Worm (Caenorhabditis elegans): Measurements from ENCODE around the gene C29F7.1.

Gene C29F7.1

DNA sequence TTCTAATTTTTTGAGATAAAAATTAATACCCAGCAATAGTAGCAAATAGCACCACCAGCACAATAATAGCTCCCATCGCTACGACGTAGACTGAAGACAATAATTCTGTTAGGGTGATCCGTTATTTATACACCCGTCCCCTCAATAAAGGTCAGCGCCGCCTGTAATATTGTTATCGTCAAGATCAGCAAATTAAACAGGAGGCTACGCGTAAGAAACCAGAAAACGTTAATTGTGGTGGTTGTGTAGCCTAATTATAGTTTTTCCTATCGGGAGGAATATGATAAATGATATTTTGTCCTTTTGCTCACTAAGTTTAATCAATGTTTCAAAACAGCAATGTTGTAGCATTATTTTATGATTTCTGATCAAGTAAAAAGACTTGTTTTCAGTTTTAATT lies at the start of gene C29F7.1, which contains the start of gene cyp-13B1:
Gene C29F7.1 (plus strand): TSS at position 394 of the 400 bp plus-strand sequence.
Gene cyp-13B1 (minus strand): TSS at position 101 of the 400 bp plus-strand sequence.
- TF ChIP-seq aly-1 (tag; optimal IDR thresholded peaks at IDR 0.05) (no peak), hnd-1 (tag; optimal IDR thresholded peaks at IDR 0.05) (no peak), tbx-37 (GFP tag; conservative IDR thresholded peaks at IDR 0.05) (no peak), pes-1 (GFP tag; IDR thresholded peaks at IDR 0.05) (no peak), B0310.2 (tag; optimal IDR thresholded peaks at IDR 0.05) (no peak), flt-1 (GFP tag; IDR thresholded peaks at IDR 0.05) (no peak), ama-1 (optimal IDR thresholded peaks at IDR 0.05) (no peak), ceh-36 (tag; optimal IDR thresholded peaks at IDR 0.05) (no peak)

ce11 chrX:13360632-13361031 lies 49.1 kb upstream of the C29F7.1 start:
- TF ChIP-seq tbx-11 (GFP tag; IDR thresholded peaks at IDR 0.05), result no peak
- no peak for TF ChIP-seq aly-1 (tag; optimal IDR thresholded peaks at IDR 0.05)
- TF ChIP-seq ets-7 (tag; optimal IDR thresholded peaks at IDR 0.05), result no peak
- TF ChIP-seq ceh-36 (tag; optimal IDR thresholded peaks at IDR 0.05), result no peak
- no peak for TF ChIP-seq pes-1 (GFP tag; IDR thresholded peaks at IDR 0.05)
- TF ChIP-seq hnd-1 (tag; optimal IDR thresholded peaks at IDR 0.05), result no peak
- no peak for TF ChIP-seq ama-1 (optimal IDR thresholded peaks at IDR 0.05)
- no peak for TF ChIP-seq hmbx-1 (tag; optimal IDR thresholded peaks at IDR 0.05)
- no peak for TF ChIP-seq tra-4 (tag; optimal IDR thresholded peaks at IDR 0.05)
- no peak for TF ChIP-seq scrt-1 (GFP tag; IDR thresholded peaks at IDR 0.05)

- TF ChIP-seq hnd-1 (tag; optimal IDR thresholded peaks at IDR 0.05) (no peak), ceh-13 (GFP tag; optimal IDR thresholded peaks at IDR 0.05) (no peak), ama-1 (optimal IDR thresholded peaks at IDR 0.05) (no peak)
Measured at ce11 chrX:13362486-13362885, 47.2 kb upstream of the C29F7.1 start, which contains the start of gene C49F8.15. C49F8.15 (minus strand) TSS chrX:13362586.

- TF ChIP-seq scrt-1 (GFP tag; IDR thresholded peaks at IDR 0.05) (no peak), tbx-11 (GFP tag; IDR thresholded peaks at IDR 0.05) (no peak), aly-1 (tag; optimal IDR thresholded peaks at IDR 0.05) (no peak), ama-1 (optimal IDR thresholded peaks at IDR 0.05) (no peak), hmg-4 (GFP tag; optimal IDR thresholded peaks at IDR 0.05) (no peak), tbx-37 (GFP tag; conservative IDR thresholded peaks at IDR 0.05) (no peak), ets-7 (tag; optimal IDR thresholded peaks at IDR 0.05) (no peak), hmbx-1 (tag; optimal IDR thresholded peaks at IDR 0.05) (no peak), sea-1 (GFP tag; conservative IDR thresholded peaks at IDR 0.05) (no peak), pes-1 (GFP tag; IDR thresholded peaks at IDR 0.05) (no peak), tra-4 (tag; optimal IDR thresholded peaks at IDR 0.05) (no peak), ceh-13 (GFP tag; optimal IDR thresholded peaks at IDR 0.05) (no peak), flt-1 (GFP tag; IDR thresholded peaks at IDR 0.05) (no peak), ceh-36 (tag; optimal IDR thresholded peaks at IDR 0.05) (no peak), F13C5.2 (tag; optimal IDR thresholded peaks at IDR 0.05) (no peak)
Measured at ce11 chrX:13364897-13365296, 44.8 kb upstream of the C29F7.1 start, which contains the start of gene C49F8.1. C49F8.1 (minus strand) TSS chrX:13364997.

DNA sequence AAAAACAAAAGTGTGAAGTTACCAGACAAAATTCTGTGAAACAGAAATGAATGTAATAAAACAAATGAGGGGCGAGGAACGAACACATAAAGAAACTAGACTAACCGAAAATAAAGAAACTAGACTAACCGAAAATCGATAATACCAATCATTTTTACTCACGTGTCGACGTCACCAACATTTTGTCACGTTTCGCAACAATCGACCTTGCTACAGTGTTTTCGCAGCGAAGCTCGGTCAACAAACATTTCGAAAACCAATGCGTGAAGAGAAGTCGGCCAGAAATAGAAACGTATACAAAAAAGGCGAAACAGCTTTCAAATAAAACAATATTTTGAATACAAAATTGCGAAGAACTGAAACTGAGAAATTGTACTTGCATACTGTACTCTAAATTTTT lies 42.8 kb upstream of the C29F7.1 start:
- TF ChIP-seq ets-7 (tag; optimal IDR thresholded peaks at IDR 0.05), result no peak
- no peak for TF ChIP-seq sea-1 (GFP tag; conservative IDR thresholded peaks at IDR 0.05)
- TF ChIP-seq hmg-4 (GFP tag; optimal IDR thresholded peaks at IDR 0.05), result no peak
- TF ChIP-seq pes-1 (GFP tag; IDR thresholded peaks at IDR 0.05), result no peak
- no peak for TF ChIP-seq scrt-1 (GFP tag; IDR thresholded peaks at IDR 0.05)
- no peak for TF ChIP-seq ceh-13 (GFP tag; optimal IDR thresholded peaks at IDR 0.05)
- TF ChIP-seq tbx-11 (GFP tag; IDR thresholded peaks at IDR 0.05), result no peak
- TF ChIP-seq tbx-37 (GFP tag; conservative IDR thresholded peaks at IDR 0.05), result no peak
- no peak for TF ChIP-seq ceh-36 (tag; optimal IDR thresholded peaks at IDR 0.05)
- no peak for TF ChIP-seq tra-4 (tag; optimal IDR thresholded peaks at IDR 0.05)
- TF ChIP-seq B0310.2 (tag; optimal IDR thresholded peaks at IDR 0.05), result no peak
- no peak for TF ChIP-seq F13C5.2 (tag; optimal IDR thresholded peaks at IDR 0.05)
- TF ChIP-seq flt-1 (GFP tag; IDR thresholded peaks at IDR 0.05), result no peak
- no peak for TF ChIP-seq ama-1 (optimal IDR thresholded peaks at IDR 0.05)
- no peak for TF ChIP-seq hnd-1 (tag; optimal IDR thresholded peaks at IDR 0.05)
- TF ChIP-seq aly-1 (tag; optimal IDR thresholded peaks at IDR 0.05), result no peak
- no peak for TF ChIP-seq hmbx-1 (tag; optimal IDR thresholded peaks at IDR 0.05)

- TF ChIP-seq tbx-11 (GFP tag; IDR thresholded peaks at IDR 0.05) (no peak), pes-1 (GFP tag; IDR thresholded peaks at IDR 0.05) (no peak), ceh-36 (tag; optimal IDR thresholded peaks at IDR 0.05) (no peak), F13C5.2 (tag; optimal IDR thresholded peaks at IDR 0.05) (no peak)
Measured at ce11 chrX:13368283-13368682, 41.5 kb upstream of the C29F7.1 start.

DNA sequence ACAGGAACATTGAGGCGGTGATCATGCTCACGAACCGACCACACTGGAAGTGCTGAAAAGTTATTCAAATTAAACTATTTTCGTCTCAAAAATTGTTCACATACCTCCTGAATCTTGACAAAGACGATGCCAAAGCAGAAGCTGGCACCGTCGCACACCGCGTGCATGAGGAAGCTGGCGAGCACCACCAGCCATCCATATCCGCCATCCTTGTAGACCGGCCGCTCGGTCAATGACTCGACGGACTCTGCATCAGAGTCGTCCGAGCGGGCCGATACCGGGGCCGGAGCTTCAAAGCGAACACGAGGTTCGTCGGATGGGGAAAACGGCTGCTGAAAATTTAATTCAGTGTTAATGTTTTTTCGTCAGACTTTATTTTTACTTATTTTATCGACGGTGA lies 33.6 kb upstream of the C29F7.1 start:
- TF ChIP-seq ceh-36 (tag; optimal IDR thresholded peaks at IDR 0.05) (no peak), hmbx-1 (tag; optimal IDR thresholded peaks at IDR 0.05) (no peak), hnd-1 (tag; optimal IDR thresholded peaks at IDR 0.05) (no peak), aly-1 (tag; optimal IDR thresholded peaks at IDR 0.05) (no peak), F13C5.2 (tag; optimal IDR thresholded peaks at IDR 0.05) (no peak), hmg-4 (GFP tag; optimal IDR thresholded peaks at IDR 0.05) (no peak), pes-1 (GFP tag; IDR thresholded peaks at IDR 0.05) (no peak), tbx-37 (GFP tag; conservative IDR thresholded peaks at IDR 0.05) (no peak), tbx-11 (GFP tag; IDR thresholded peaks at IDR 0.05) (no peak), ets-7 (tag; optimal IDR thresholded peaks at IDR 0.05) (no peak)

DNA sequence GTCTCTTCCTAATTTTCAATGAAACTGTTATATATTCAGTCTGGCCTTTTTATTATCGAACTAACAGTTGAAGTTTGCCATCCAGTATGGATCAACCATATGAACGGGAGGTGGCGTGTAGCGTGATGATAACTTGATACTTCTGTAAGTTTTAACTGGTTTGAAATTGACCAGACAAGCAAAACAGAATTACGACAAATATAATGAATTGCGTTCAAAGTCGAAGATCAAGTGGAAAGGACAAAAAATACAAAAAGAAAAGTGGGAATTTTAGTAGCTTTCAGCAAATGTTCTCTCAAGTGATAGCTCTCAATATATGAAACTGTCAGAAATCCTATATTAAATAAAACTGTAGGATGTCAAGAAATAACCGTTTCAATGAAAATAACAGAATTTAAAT lies 32.9 kb upstream of the C29F7.1 start, which contains the start of the genes C49F8.14 and gem-1:
Gene C49F8.14 (minus strand): TSS at position 99 of the 400 bp plus-strand sequence.
Gene gem-1 (minus strand): TSS at position 142 of the 400 bp plus-strand sequence.
- TF ChIP-seq tra-4 (tag; optimal IDR thresholded peaks at IDR 0.05), result no peak
